Worm (Caenorhabditis elegans) whole organism, L4/young adult: ENCODE results near the gene F55C9.15.
"Not testable (repeated sequence)": the region's sequence is repeated elsewhere in the genome, so short reads cannot be mapped to it uniquely, and the experiment has no call there.

Experiments
- W03F9.2 ChIP-seq: fragments of 150-350 bp; optimal IDR thresholded peaks from 2 replicates; lab custom pipeline; 2014; ENCODE audit warnings: missing biosample characterization, missing genetic modification characterization
- dao-5 ChIP-seq: sonication (generic microtip); optimal IDR thresholded peaks from 2 replicates; lab custom pipeline; 2016; ENCODE audit warnings: missing genotype, missing genetic modification characterization, moderate library complexity, missing compliant biosample characterization
- him-1 ChIP-seq: sonication (generic microtip); optimal IDR thresholded peaks from 2 replicates; lab custom pipeline; 2016; ENCODE audit warnings: missing genotype, missing genetic modification reagents, missing genetic modification characterization, missing compliant biosample characterization

Gene F55C9.15

DNA sequence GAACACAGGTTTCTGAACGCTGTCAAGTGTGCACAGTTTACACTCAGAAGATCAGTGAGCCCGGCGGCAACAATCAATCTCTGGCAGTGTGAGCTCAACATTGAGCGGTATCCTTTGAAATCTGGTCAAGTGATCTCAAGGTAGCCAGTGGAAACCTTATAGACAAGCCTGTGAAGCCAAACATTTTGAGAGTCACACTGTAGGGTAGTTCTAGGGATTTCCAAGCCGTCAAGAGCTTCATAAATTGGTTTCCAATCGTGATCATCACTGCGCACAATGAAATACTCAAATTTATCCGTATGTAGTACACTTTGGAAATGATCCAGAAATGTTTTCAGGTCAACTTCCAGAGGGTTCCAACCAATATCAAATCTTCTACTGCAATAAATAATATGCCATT is at the start of gene F55C9.15:
TSS of gene F55C9.15 (minus strand) at position 101 of the 400 bp plus-strand sequence.
- TF ChIP-seq him-1 (tag; lab: Kevin White, UChicago) (no peak), W03F9.2 (tag; lab: Kevin White, UChicago) (no peak), dao-5 (tag; lab: Kevin White, UChicago) (no peak)

DNA sequence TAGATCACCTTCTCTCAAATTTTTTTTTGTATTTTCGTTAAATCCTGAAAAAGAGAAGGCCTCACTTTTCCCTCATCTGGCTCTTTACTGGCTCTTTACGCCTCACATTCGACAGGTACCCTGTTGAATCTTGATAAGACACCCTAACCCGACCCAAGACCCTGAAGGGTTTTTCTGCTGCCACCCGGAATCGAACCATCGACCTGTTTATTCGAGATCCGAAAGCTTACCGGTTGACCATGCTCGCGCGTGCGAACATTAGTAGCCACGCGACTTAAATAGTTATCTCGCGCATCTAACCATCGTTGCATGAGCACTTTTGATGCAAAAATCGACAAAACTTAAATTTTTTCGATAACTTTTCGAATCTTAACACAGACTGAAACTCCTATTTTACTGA is 48.4 kb upstream of the F55C9.15 start:
- TF ChIP-seq W03F9.2 (tag; lab: Kevin White, UChicago) (no peak), him-1 (tag; lab: Kevin White, UChicago) (no peak), dao-5 (tag; lab: Kevin White, UChicago) (no peak)

DNA sequence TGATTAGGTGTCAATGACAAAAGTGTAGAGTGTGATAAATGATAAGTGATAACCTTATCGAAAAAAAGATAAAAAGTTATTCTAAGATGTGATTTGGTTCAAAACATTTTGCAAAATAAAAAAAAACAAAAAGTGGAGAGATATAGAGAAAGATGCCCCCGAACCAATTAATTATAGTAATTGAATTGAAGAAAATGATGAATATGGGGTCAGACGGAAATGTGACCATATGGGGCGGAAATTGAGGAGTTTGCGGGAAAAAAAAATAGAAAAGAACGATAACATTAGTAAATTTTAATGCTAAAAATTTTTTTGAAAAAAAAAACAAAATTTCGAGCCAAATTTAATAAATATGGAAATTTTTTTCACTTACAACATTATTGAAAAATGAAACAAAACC is 47.7 kb upstream of the F55C9.15 start:
- TF ChIP-seq W03F9.2 (tag; lab: Kevin White, UChicago) = no peak
- no peak for TF ChIP-seq dao-5 (tag; lab: Kevin White, UChicago)
- TF ChIP-seq him-1 (tag; lab: Kevin White, UChicago) = no peak

DNA sequence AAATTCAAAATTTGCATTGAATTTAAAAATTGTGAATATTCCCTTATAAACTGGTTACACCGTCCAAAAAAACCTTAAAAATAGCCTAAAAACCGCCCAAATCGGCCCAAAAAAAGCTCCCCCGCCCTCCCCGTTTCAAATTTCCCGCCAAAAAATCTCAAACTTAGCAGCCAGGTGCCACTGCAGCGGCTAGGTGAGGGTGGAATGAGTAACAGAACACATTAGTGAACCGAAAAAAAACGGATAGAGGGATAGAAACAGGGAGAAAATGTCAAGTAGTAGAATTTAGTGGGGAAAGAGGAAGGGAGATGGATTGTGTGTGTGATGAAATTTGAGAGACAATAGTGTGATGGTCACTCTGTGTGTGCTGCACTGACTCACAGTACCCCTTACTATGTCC is 45.1 kb upstream of the F55C9.15 start:
- TF ChIP-seq W03F9.2 (tag; lab: Kevin White, UChicago) (no peak), him-1 (tag; lab: Kevin White, UChicago) (no peak), dao-5 (tag; lab: Kevin White, UChicago) (no peak)

DNA sequence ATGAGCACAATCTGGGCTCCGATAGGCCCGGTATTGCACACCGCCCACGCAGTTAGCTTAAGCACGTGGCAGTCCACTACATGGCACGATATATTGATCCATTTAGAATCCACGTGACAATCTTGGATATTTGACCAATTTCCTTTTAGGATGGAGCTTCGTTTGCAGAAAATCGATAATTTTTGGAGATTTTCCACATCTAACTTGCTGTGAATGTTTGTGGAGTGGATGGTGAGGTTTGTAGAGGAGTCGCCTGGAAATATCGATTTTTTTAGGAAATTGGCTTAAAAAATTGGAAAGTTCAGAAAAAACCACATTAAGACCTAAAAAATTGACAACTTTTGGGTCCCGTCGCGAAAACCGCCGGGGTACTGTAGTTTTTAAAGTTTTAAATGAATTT is 30.5 kb upstream of the F55C9.15 start:
- TF ChIP-seq W03F9.2 (tag; lab: Kevin White, UChicago) (no peak), dao-5 (tag; lab: Kevin White, UChicago) (no peak), him-1 (tag; lab: Kevin White, UChicago) (no peak)

DNA sequence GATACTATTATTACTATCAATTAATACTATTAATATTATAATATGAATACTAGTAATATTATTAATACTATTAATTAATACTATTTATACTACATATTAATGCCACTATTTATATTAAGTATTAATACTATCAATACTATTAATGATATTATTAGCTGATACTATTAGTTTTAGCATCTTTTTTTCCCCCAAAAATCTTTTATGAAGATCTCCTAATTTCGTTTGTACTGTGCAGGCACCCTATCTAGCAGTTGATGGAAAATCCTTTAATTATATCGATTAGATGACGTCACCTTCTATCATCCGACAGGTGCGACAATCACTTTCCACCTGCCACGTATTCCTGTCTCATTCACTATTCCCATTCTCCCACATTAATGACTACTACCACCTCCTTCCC is 22.5 kb upstream of the F55C9.15 start, which contains the start of gene fbxb-65:
TSS of gene fbxb-65 (plus strand) at position 301 of the 400 bp plus-strand sequence.
- TF ChIP-seq him-1 (tag; lab: Kevin White, UChicago) = no peak
- TF ChIP-seq W03F9.2 (tag; lab: Kevin White, UChicago) = no peak
- TF ChIP-seq dao-5 (tag; lab: Kevin White, UChicago) = no peak

DNA sequence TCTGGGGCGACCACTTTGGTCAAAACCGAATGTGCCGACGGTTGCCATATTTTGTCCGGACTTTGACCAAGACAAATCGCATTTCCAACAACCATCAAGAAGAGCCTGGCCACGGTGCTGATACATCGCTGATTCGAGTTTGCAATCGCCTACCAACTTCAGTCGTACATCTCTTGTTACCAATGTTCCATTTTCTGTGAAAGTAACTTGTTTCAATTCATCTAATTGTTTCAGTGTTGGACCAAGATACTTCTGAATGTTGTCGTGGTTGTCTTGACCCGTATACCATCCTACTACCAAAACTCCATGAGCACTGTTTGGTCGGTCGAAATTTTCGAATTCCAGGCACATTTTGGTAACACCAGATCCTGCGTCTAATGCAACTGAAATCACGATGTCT is 18.6 kb upstream of the F55C9.15 start:
- TF ChIP-seq him-1 (tag; lab: Kevin White, UChicago) (no peak), W03F9.2 (tag; lab: Kevin White, UChicago) (no peak), dao-5 (tag; lab: Kevin White, UChicago) (no peak)

DNA sequence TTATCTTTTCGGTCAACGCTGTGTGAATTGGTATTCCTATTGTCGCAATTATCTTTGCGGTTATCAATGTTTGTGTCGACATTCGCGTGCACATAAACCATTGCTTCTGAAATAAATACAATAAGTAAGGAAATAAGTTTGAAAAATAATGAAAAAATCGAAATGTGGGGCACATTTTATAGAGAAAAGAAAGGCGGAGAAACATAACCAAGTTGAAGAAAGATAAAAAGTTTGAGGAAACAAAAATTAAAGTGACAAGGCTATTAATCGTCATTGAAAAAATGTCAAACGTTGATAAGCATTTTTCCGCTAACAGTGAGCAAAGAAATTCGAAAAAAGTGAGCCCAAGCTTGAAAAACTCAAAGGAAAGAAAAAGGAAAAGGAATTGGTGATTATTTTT is 15.6 kb upstream of the F55C9.15 start, which contains the start of gene C43D7.4:
TSS of gene C43D7.4 (minus strand) at position 101 of the 400 bp plus-strand sequence.
- no peak for TF ChIP-seq W03F9.2 (tag; lab: Kevin White, UChicago)
- no peak for TF ChIP-seq dao-5 (tag; lab: Kevin White, UChicago)
- TF ChIP-seq him-1 (tag; lab: Kevin White, UChicago) = no peak

DNA sequence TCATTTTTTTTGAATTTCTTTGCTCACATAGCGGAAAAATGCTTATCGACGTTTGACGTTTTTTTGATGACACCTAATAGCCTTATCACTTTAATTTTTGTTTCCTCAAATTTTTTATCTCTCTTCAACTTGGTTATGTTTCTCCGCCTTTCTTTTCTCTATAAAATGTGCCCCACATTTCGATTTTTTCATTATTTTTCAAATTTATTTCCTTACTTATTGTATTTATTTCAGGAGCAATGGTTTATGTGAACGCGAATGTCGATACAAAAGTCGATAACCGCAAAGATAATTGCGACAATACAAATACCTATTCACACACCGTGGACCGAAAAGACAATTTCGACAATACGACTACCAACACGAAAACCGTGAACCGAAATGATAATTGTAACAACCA is 13.6 kb upstream of the F55C9.15 start, which contains the start of gene sdz-6:
TSS of gene sdz-6 (plus strand) at position 229 of the 400 bp plus-strand sequence.
- TF ChIP-seq him-1 (tag; lab: Kevin White, UChicago) (no peak), W03F9.2 (tag; lab: Kevin White, UChicago) (no peak), dao-5 (tag; lab: Kevin White, UChicago) (no peak)

DNA sequence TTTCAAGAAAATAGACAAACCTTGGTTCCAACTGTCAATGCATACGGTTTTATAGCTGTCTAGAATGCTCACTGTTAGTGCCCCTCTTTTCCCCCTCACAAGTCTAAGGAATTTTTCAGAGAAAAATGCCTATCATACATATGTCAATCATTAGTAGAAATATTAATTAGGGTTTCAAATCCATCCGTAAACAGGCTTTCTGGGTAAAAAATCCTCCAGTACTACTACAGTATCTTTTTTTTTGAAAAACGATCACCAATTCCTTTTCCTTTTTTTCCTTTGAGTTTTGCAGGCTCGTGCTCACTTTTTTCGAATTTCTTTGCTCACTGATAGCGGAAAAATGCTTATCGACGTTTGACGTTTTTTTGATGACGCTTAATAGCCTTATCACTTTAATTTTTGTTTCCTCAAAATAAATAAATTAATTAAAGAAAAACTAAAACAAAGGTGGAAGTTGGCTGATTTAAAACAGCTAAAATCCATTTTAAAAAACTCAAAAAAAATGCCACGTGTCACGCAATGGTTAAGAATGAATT is 12.7 kb upstream of the F55C9.15 start, which contains the start of gene C43D7.7:
TSS of gene C43D7.7 (minus strand) at position 51 of the 536 bp plus-strand sequence.
- TF ChIP-seq W03F9.2 (tag; lab: Kevin White, UChicago) (no peak), him-1 (tag; lab: Kevin White, UChicago) (no peak), dao-5 (tag; lab: Kevin White, UChicago) (no peak)

DNA sequence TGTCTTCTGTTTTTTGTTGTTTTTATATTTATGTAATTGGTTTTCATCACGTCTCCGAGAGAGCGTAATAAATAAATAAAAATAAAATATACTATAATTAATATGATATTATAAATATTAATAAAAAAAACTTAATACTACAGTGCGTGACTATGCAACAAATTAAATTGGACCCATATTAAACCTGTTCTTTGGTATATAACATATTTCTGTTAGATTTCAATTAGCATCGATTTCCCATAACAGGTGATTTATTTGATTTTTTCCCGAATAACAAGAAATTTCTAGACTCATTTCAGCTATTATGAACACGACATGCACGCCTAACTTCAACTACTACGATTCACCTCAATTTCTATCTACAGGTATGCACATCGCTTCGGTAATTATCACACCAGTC is 10.3 kb upstream of the F55C9.15 start, which contains the start of gene srh-208:
TSS of gene srh-208 (plus strand) at position 301 of the 400 bp plus-strand sequence.
- not testable (repeated sequence) for TF ChIP-seq him-1, W03F9.2, dao-5 (tag; lab: Kevin White, UChicago)

DNA sequence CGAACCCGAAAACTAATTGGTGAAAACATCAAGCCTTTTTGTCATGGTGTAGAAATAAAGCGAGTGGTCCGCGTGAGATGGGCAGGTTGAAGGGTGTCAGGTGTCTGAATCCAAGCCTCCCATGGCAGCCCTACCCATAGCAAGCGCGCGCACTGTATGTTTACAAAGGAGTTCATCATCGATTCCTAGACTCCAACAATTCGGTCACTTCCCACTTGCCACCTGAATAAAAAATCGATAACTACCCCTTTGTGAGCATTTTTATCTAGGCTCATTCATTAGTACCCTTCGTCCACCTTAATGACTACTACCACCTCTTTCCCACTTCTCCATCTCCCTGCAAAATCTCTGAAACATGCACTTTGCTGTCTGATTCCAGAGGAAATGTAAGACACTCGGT is 6.2 kb upstream of the F55C9.15 start, which contains the start of gene fbxb-64:
TSS of gene fbxb-64 (plus strand) at position 301 of the 400 bp plus-strand sequence.
- TF ChIP-seq W03F9.2 (tag; lab: Kevin White, UChicago) = no peak

DNA sequence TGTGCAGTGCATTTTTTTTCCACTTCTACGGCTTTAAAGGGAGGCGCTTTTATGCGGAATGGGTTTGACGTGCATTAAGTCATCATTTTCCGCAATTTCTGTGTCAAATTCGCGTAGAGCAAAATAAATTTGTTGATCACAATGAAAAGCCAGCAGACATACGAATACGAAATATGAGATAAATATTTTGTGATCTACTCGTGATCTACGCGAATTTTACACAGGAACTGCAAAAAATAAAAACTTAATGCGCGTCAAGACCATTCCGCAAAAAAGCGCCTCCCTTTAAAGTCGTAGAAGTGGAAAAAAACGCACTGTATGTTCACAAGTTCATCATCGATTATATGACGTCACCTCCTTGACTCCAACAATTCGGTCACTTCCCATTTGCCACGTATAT is 4.6 kb upstream of the F55C9.15 start, which contains the start of gene C43D7.8:
TSS of gene C43D7.8 (minus strand) at position 101 of the 400 bp plus-strand sequence.
- TF ChIP-seq W03F9.2 (tag; lab: Kevin White, UChicago) (no peak), him-1 (tag; lab: Kevin White, UChicago) (no peak), dao-5 (tag; lab: Kevin White, UChicago) (no peak)

DNA sequence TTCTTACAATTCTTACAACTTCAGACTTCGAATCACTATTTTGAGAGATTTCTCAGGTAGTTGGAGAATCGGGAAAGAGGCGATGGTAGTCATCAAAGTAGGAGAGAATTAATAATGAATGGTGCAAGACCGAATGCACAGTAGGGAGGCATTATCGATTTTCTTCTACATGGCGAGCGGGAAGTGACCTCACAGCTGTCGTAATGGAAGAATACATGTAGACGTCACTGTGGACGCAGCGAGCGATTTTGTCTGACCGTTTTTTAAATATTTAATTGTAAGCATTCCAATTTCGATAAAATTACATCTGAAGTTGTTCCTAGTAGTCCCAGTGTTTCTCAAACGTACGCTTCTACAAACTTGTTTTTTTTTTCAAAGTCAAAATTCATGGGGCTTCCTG is 2.8 kb upstream of the F55C9.15 start, which contains the start of gene F55C9.11:
TSS of gene F55C9.11 (minus strand) at position 101 of the 400 bp plus-strand sequence.
- TF ChIP-seq dao-5 (tag; lab: Kevin White, UChicago) = no peak
- TF ChIP-seq him-1 (tag; lab: Kevin White, UChicago) = no peak
- TF ChIP-seq W03F9.2 (tag; lab: Kevin White, UChicago) = no peak
